Worm (Caenorhabditis elegans) whole organism, L4/young adult: ENCODE data around the gene klp-20.

Experiments
- W03F9.2 ChIP-seq: fragments of 150-350 bp; optimal IDR thresholded peaks from 2 replicates; lab custom pipeline; 2014; ENCODE audit warnings: missing biosample characterization, missing genetic modification characterization
- dao-5 ChIP-seq: sonication (generic microtip); optimal IDR thresholded peaks from 2 replicates; lab custom pipeline; 2016; ENCODE audit warnings: missing genotype, missing genetic modification characterization, moderate library complexity, missing compliant biosample characterization
- him-1 ChIP-seq: sonication (generic microtip); optimal IDR thresholded peaks from 2 replicates; lab custom pipeline; 2016; ENCODE audit warnings: missing genotype, missing genetic modification reagents, missing genetic modification characterization, missing compliant biosample characterization

klp-20 gene

ce11 chrIII:235115-235514 is 25.3 kb downstream of the klp-20 start:
- TF ChIP-seq him-1 (tag; lab: Kevin White, UChicago) (peak; percentile 5), W03F9.2 (peak; percentile 20), dao-5 (tag; lab: Kevin White, UChicago) (no peak)

DNA sequence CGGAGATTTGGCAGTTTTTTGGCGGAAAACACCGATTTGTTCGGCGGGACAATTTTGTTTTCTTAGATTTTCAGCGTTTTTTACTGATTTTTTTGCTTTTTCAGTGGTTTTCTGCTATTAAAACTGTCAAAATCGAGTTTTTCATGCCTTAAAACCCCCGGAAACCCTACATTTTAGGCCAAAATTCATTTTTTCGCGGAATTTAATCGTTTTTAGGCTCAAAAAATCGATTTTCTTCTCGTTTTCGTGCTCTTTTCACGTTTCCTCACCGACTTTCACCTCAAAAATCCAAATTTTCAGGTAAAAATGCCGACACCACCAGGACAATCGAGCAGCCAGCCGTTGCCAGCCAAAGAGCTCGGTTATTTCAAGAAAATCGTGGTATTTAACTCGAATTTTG is 25.8 kb downstream of the klp-20 start, which contains the start of gene hpo-29:
hpo-29 (plus strand) TSS at position 301 of the 400 bp plus-strand sequence.
- TF ChIP-seq W03F9.2: no peak
- no peak for TF ChIP-seq dao-5 (tag; lab: Kevin White, UChicago)
- TF ChIP-seq him-1 (tag; lab: Kevin White, UChicago): no peak

DNA sequence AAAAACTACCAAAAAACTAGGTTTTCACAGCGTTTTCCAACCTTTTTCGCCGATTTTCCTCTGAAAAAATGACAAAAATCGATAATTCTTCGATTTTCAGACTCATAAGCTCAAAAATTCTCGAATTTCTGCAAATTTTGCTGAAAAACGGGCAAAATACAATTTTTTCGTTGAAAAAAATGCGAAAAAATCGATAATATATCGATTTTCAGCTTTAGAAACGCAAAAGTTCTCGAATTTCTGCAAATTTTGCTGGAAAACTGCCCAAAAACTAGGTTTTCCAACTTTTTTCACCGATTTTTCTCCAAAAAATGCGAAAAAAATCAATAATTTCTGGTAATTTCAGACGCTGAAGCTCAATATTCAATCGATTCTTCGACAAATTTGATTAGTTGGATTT is 41.6 kb downstream of the klp-20 start:
- TF ChIP-seq him-1 (tag; lab: Kevin White, UChicago): no peak
- TF ChIP-seq dao-5 (tag; lab: Kevin White, UChicago): no peak
- TF ChIP-seq W03F9.2: no peak

- no peak for TF ChIP-seq W03F9.2
- no peak for TF ChIP-seq him-1 (tag; lab: Kevin White, UChicago)
- TF ChIP-seq dao-5 (tag; lab: Kevin White, UChicago): no peak
Observed at ce11 chrIII:254235-254634, 44.4 kb downstream of the klp-20 start, which contains the start of gene Y50D7A.3. Y50D7A.3 (plus strand) TSS chrIII:254535.

- no peak for TF ChIP-seq W03F9.2
- TF ChIP-seq dao-5 (tag; lab: Kevin White, UChicago): no peak
- TF ChIP-seq him-1 (tag; lab: Kevin White, UChicago): no peak
Observed at ce11 chrIII:264790-265189, 55.0 kb downstream of the klp-20 start, which contains the start of gene xpd-1. xpd-1 (plus strand) TSS chrIII:265090.
